Worm (Caenorhabditis elegans) whole organism, L4 larva: Measurements from ENCODE around the gene F53F1.6.

Source experiments
- F49E8.2 ChIP-seq: sonication (generic microtip); optimal IDR thresholded peaks from 2 replicates; lab custom pipeline; 2016; ENCODE audit warnings: missing compliant biosample characterization, mild to moderate bottlenecking, missing genetic modification characterization, borderline replicate concordance
- ces-1 ChIP-seq: fragments of 150-350 bp; sonication (generic microtip); optimal IDR thresholded peaks from 4 replicates; lab custom pipeline; 2014; ENCODE audit warnings: missing biosample characterization, missing genetic modification reagents, missing genetic modification characterization
- fos-1 ChIP-seq: fragments of 150-350 bp; optimal IDR thresholded peaks from 2 replicates; lab custom pipeline; 2014; ENCODE audit warnings: missing biosample characterization, missing genetic modification characterization
- nhr-102 ChIP-seq: sonication (generic microtip); optimal IDR thresholded peaks from 2 replicates; lab custom pipeline; 2016; ENCODE audit warnings: mild to moderate bottlenecking, missing genetic modification characterization, moderate library complexity, missing compliant biosample characterization

DNA sequence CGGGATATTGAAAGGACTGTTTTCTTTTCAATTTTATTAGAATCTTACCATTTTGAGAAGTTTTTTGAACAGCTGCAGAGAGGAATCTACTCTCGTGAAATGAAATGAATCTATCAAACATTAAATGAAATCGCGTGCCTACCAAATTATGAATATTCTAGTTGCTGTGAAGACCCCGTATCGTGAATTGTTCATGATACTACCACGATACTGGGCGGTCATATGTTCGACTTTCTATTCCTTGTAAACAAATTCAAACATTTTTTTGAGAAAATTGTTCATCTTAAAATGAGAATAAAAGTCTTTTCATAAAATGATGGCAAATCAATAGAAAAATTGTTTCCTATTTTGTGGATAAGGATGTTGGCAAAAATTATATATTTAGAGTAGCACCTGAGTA lies 31.6 kb downstream of the F53F1.6 start, which contains the start of gene gcy-34:
- no peak for TF ChIP-seq F49E8.2 (tag; lab: Kevin White, UChicago)
- TF ChIP-seq fos-1 (tag; lab: Kevin White, UChicago), result no peak
- no peak for TF ChIP-seq ces-1
- no peak for TF ChIP-seq nhr-102 (tag; lab: Kevin White, UChicago)
